Worm (Caenorhabditis elegans) whole organism, L4 larva: Measurements from ENCODE around the gene srx-77.

Experiments
- aly-2 ChIP-seq: sonication (generic microtip); optimal IDR thresholded peaks from 2 replicates; lab custom pipeline; 2018; ENCODE audit warnings: missing biosample characterization, missing genetic modification characterization
- cey-2 ChIP-seq: sonication (generic microtip); optimal IDR thresholded peaks from 3 replicates; lab custom pipeline; 2017; ENCODE audit warnings: missing genetic modification characterization, mild to moderate bottlenecking, missing compliant biosample characterization, antibody characterized with exemption, borderline replicate concordance; ENCODE audit not compliant: insufficient read depth
- lsy-2 ChIP-seq, 2 experiments: fragments of 150-350 bp in 1 of 2; sonication (generic microtip) in 1 of 2; optimal IDR thresholded peaks; 2 replicates each; lab custom pipeline; 2014 to 2017; ENCODE audit warnings: missing biosample characterization in 2 of 2, missing genetic modification characterization in 2 of 2
- mdl-1 ChIP-seq, 2 experiments: fragments of 150-350 bp in 1 of 2; sonication (generic microtip) in 1 of 2; optimal IDR thresholded peaks; 2 replicates each; lab custom pipeline; 2014 to 2017; ENCODE audit warnings: missing biosample characterization in 2 of 2, missing genetic modification characterization in 2 of 2
- nhr-111 ChIP-seq: fragments of 200-800 bp; sonication (Bioruptor generic); optimal IDR thresholded peaks from 2 replicates; lab custom pipeline; 2018; ENCODE audit warnings: mild to moderate bottlenecking, missing genetic modification characterization, missing compliant biosample characterization

DNA sequence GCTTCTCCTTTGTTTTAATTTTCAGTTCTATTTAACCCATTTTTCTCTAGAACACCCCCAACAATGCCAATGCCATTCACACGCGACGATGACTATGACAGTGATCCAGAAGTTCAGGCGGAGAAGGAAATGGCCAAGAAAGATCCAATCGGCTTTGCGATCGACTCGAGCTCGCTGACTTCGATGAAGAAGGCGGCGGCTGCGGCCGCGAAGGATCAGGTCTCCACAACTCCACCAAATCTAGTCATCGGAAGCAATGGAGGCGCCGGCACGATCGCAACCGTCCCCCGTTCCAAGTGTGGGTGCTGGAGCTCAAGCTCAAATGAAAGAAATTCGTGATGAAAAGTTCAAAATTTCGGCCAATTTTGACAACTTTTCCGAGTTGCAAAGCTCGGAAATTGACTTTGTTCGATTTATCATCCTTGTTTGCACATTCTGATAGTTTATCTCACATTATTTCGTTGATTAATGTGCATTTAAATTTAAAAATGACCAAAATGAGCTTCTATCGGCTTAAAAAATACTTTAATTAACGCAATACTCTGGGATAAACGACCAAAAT is 19.5 kb upstream of the srx-77 start, which contains the start of gene K03B4.2:
- no peak for TF ChIP-seq nhr-111 (GFP tag; lab: Kevin White, UChicago)
- TF ChIP-seq lsy-2 (tag; optimal IDR thresholded peaks at IDR 0.05; lab: Kevin White, UChicago): no peak
- no peak for TF ChIP-seq mdl-1 (tag; optimal IDR thresholded peaks at IDR 0.05; lab: Kevin White, UChicago)
- no peak for TF ChIP-seq cey-2 (tag; lab: Kevin White, UChicago)
- TF ChIP-seq aly-2: no peak
